Comparison of ENCODE assay signal across 5 fruit fly cellular contexts in genomic region chr3L:11205608-11206336, dm6.
TF ChIP-seq lines count a peak whose summit lies in the region.

Plod (minus strand) TSS chr3L:11206016.

- no peak for TF ChIP-seq CTCF in whole organism, embryonic (GFP tag; optimal IDR thresholded peaks at IDR 0.05; lab: Kevin White, UChicago)

TF ChIP-seq in whole organism, adult, 20 proteins besides CTCF, POLR2A, EP300 and RAD21 (continues in another document):
- TF ChIP-seq cic (GFP tag; optimal IDR thresholded peaks at IDR 0.05; lab: Kevin White, UChicago) = no peak
- no peak for TF ChIP-seq CG33017 (tag; optimal IDR thresholded peaks at IDR 0.05; lab: Kevin White, UChicago)
- no peak for TF ChIP-seq Clk (GFP tag; optimal IDR thresholded peaks at IDR 0.05; lab: Kevin White, UChicago)
- TF ChIP-seq ovo (GFP tag; optimal IDR thresholded peaks at IDR 0.05; lab: Kevin White, UChicago) = peak; percentile 58
- TF ChIP-seq tj (GFP tag; optimal IDR thresholded peaks at IDR 0.05; lab: Kevin White, UChicago) = peak; percentile 38
- no peak for TF ChIP-seq CG5204 (GFP tag; optimal IDR thresholded peaks at IDR 0.05; lab: Kevin White, UChicago)
- no peak for TF ChIP-seq kay (GFP tag; lab: Kevin White, UChicago; ENCODE audit: borderline replicate concordance)
- no peak for TF ChIP-seq CG1620 (GFP tag; optimal IDR thresholded peaks at IDR 0.05; lab: Kevin White, UChicago)
- TF ChIP-seq Crg-1 (GFP tag; optimal IDR thresholded peaks at IDR 0.05; lab: Kevin White, UChicago) = no peak
- peak; percentile 30 for TF ChIP-seq CG11617 (GFP tag; optimal IDR thresholded peaks at IDR 0.05; lab: Kevin White, UChicago)
- no peak for TF ChIP-seq CG7045 (GFP tag; optimal IDR thresholded peaks at IDR 0.05; lab: Kevin White, UChicago)
- peak; percentile 49 for TF ChIP-seq CG7101 (tag; optimal IDR thresholded peaks at IDR 0.05; lab: Kevin White, UChicago)
- TF ChIP-seq CG14711 (tag; optimal IDR thresholded peaks at IDR 0.05; lab: Kevin White, UChicago) = no peak
- no peak for TF ChIP-seq cnc (optimal IDR thresholded peaks at IDR 0.05; lab: Kevin White, UChicago)
- no peak for TF ChIP-seq Hr96 (GFP tag; optimal IDR thresholded peaks at IDR 0.05; lab: Kevin White, UChicago)
- TF ChIP-seq bab1 (GFP tag; optimal IDR thresholded peaks at IDR 0.05; lab: Kevin White, UChicago) = no peak
- TF ChIP-seq toe (GFP tag; optimal IDR thresholded peaks at IDR 0.05; lab: Kevin White, UChicago) = no peak
- no peak for TF ChIP-seq pad (GFP tag; optimal IDR thresholded peaks at IDR 0.05; lab: Kevin White, UChicago)
- TF ChIP-seq Mnt (GFP tag; optimal IDR thresholded peaks at IDR 0.05; lab: Kevin White, UChicago) = peak; percentile 55

TF ChIP-seq in whole organism, embryonic, 481 proteins besides CTCF, POLR2A, EP300 and RAD21 (continues in another document):
- TF ChIP-seq Rx (GFP tag; IDR thresholded peaks at IDR 0.05; lab: Robert Waterston, UW) = no peak
- TF ChIP-seq so (GFP tag; IDR thresholded peaks at IDR 0.05; lab: Robert Waterston, UW) = no peak
- peak; percentile 39 for TF ChIP-seq Ssrp (tag; optimal IDR thresholded peaks at IDR 0.05; lab: Kevin White, UChicago)
- TF ChIP-seq exex (tag; optimal IDR thresholded peaks at IDR 0.05; lab: Kevin White, UChicago) = no peak
- peak; percentile 57 for TF ChIP-seq CG10366 (GFP tag; IDR thresholded peaks at IDR 0.05; lab: Robert Waterston, UW)
- peak; percentile 38 for TF ChIP-seq pho (GFP tag; optimal IDR thresholded peaks at IDR 0.05; lab: Kevin White, UChicago)
- peak; percentile 43 for TF ChIP-seq CG18599 (GFP tag; optimal IDR thresholded peaks at IDR 0.05; lab: Kevin White, UChicago)
- TF ChIP-seq CG1792 (GFP tag; optimal IDR thresholded peaks at IDR 0.05; lab: Kevin White, UChicago) = no peak
- no peak; the same call in 2 of the 3 replicates for TF ChIP-seq hb (GFP tag; IDR thresholded peaks at IDR 0.05; lab: Robert Waterston, UW; ENCODE audit: partially characterized antibody)
- TF ChIP-seq maf-S (GFP tag; optimal IDR thresholded peaks at IDR 0.05; lab: Kevin White, UChicago) = no peak
- peak; percentile 48 for TF ChIP-seq CG18262 (tag; optimal IDR thresholded peaks at IDR 0.05; lab: Kevin White, UChicago)
- no peak for TF ChIP-seq ara (GFP tag; IDR thresholded peaks at IDR 0.05; lab: Robert Waterston, UW)
- peak; percentile 17 for TF ChIP-seq HLHmδ (GFP tag; optimal IDR thresholded peaks at IDR 0.05; lab: Kevin White, UChicago)
- peak; percentile 32 for TF ChIP-seq CG1647 (GFP tag; optimal IDR thresholded peaks at IDR 0.05; lab: Kevin White, UChicago)
- 0 out of 3 replicates have a peak, but pooled peaks have one; percentile 14 for TF ChIP-seq sr (GFP tag; IDR thresholded peaks at IDR 0.05; lab: Robert Waterston, UW)
- TF ChIP-seq Dref (GFP tag; IDR thresholded peaks at IDR 0.05; lab: Robert Waterston, UW) = no peak; the same call in 1 of the 2 replicates
- no peak for TF ChIP-seq CG7372 (GFP tag; IDR thresholded peaks at IDR 0.05; lab: Robert Waterston, UW)
- peak; percentile 33 for TF ChIP-seq odd (GFP tag; optimal IDR thresholded peaks at IDR 0.05; lab: Kevin White, UChicago)

TF ChIP-seq in whole organism, prepupa, 60 proteins besides CTCF, POLR2A, EP300 and RAD21 (continues in another document):
- TF ChIP-seq acj6 (GFP tag; optimal IDR thresholded peaks at IDR 0.05; lab: Kevin White, UChicago) (peak; percentile 7), Eip93F (GFP tag; optimal IDR thresholded peaks at IDR 0.05; lab: Kevin White, UChicago) (peak; percentile 36), CG32006 (GFP tag; optimal IDR thresholded peaks at IDR 0.05; lab: Kevin White, UChicago) (no peak), lz (GFP tag; optimal IDR thresholded peaks at IDR 0.05; lab: Kevin White, UChicago) (peak; percentile 47), Smox (GFP tag; optimal IDR thresholded peaks at IDR 0.05; lab: Kevin White, UChicago) (no peak), Sox14 (GFP tag; optimal IDR thresholded peaks at IDR 0.05; lab: Kevin White, UChicago) (peak; percentile 31), Ets21C (GFP tag; optimal IDR thresholded peaks at IDR 0.05; lab: Kevin White, UChicago) (no peak), CG15336 (GFP tag; IDR thresholded peaks at IDR 0.05; lab: Robert Waterston, UW) (peak; percentile 30; the same call in 1 of the 2 replicates), vri (GFP tag; optimal IDR thresholded peaks at IDR 0.05; lab: Kevin White, UChicago) (no peak), CG3032 (tag; optimal IDR thresholded peaks at IDR 0.05; lab: Kevin White, UChicago) (no peak), CG34406 (GFP tag; optimal IDR thresholded peaks at IDR 0.05; lab: Kevin White, UChicago) (peak; percentile 19), CG3919 (GFP tag; optimal IDR thresholded peaks at IDR 0.05; lab: Kevin White, UChicago) (peak; percentile 28), CG6163 (GFP tag; IDR thresholded peaks at IDR 0.05; lab: Robert Waterston, UW) (peak; percentile 55; the same call in 2 of the 3 replicates), CG8119 (GFP tag; IDR thresholded peaks at IDR 0.05; lab: Robert Waterston, UW) (peak; percentile 37), Eip78C (GFP tag; lab: Kevin White, UChicago) (peak; percentile 67), CG6854 (GFP tag; optimal IDR thresholded peaks at IDR 0.05; lab: Kevin White, UChicago) (peak; percentile 56), Hr39 (GFP tag; optimal IDR thresholded peaks at IDR 0.05; lab: Kevin White, UChicago) (no peak), net (GFP tag; optimal IDR thresholded peaks at IDR 0.05; lab: Kevin White, UChicago) (no peak), OdsH (GFP tag; optimal IDR thresholded peaks at IDR 0.05; lab: Kevin White, UChicago) (no peak), CG31627 (GFP tag; optimal IDR thresholded peaks at IDR 0.05; lab: Kevin White, UChicago) (peak; percentile 19)

TF ChIP-seq in whole organism, pupa, 21 proteins besides CTCF, POLR2A, EP300 and RAD21:
- peak; percentile 31; the same call in 1 of the 2 replicates for TF ChIP-seq Ets98B (GFP tag; IDR thresholded peaks at IDR 0.05; lab: Robert Waterston, UW)
- TF ChIP-seq CG8301 (tag; optimal IDR thresholded peaks at IDR 0.05; lab: Kevin White, UChicago) = no peak
- peak; percentile 54 for TF ChIP-seq D1 (tag; optimal IDR thresholded peaks at IDR 0.05; lab: Kevin White, UChicago)
- TF ChIP-seq CG15710 (tag; optimal IDR thresholded peaks at IDR 0.05; lab: Kevin White, UChicago) = peak; percentile 13
- TF ChIP-seq CG4496 (GFP tag; IDR thresholded peaks at IDR 0.05; lab: Robert Waterston, UW) = peak; percentile 50; the same call in 1 of the 3 replicates
- no peak for TF ChIP-seq fd96Ca (GFP tag; IDR thresholded peaks at IDR 0.05; lab: Robert Waterston, UW)
- TF ChIP-seq CG12605 (GFP tag; IDR thresholded peaks at IDR 0.05; lab: Robert Waterston, UW) = peak; percentile 61; the same call in 1 of the 2 replicates

TF ChIP-seq in whole organism, wandering third instar larva, 38 proteins besides CTCF, POLR2A, EP300 and RAD21:
- TF ChIP-seq sage (GFP tag; optimal IDR thresholded peaks at IDR 0.05; lab: Kevin White, UChicago) (no peak), dsf (GFP tag; optimal IDR thresholded peaks at IDR 0.05; lab: Kevin White, UChicago; ENCODE audit: borderline replicate concordance) (no peak), foxo (GFP tag; optimal IDR thresholded peaks at IDR 0.05; lab: Kevin White, UChicago) (peak in 1 of 2 experiments; percentile 22), N (GFP tag; optimal IDR thresholded peaks at IDR 0.05; lab: Kevin White, UChicago) (peak; percentile 93), rgr (GFP tag; optimal IDR thresholded peaks at IDR 0.05; lab: Kevin White, UChicago) (no peak), Rel (GFP tag; optimal IDR thresholded peaks at IDR 0.05; lab: Kevin White, UChicago) (no peak), Rel (tag; optimal IDR thresholded peaks at IDR 0.05; lab: Kevin White, UChicago) (peak; percentile 96), Dfd (GFP tag; optimal IDR thresholded peaks at IDR 0.05; lab: Kevin White, UChicago) (no peak), ey (GFP tag; optimal IDR thresholded peaks at IDR 0.05; lab: Kevin White, UChicago) (no peak), dmrt93B (GFP tag; optimal IDR thresholded peaks at IDR 0.05; lab: Kevin White, UChicago) (no peak), Hr78 (GFP tag; optimal IDR thresholded peaks at IDR 0.05; lab: Kevin White, UChicago) (peak; percentile 44), CG9705 (GFP tag; optimal IDR thresholded peaks at IDR 0.05; lab: Kevin White, UChicago) (no peak), CrebA (GFP tag; optimal IDR thresholded peaks at IDR 0.05; lab: Kevin White, UChicago; ENCODE audit: borderline replicate concordance) (no peak), Mio (GFP tag; optimal IDR thresholded peaks at IDR 0.05; lab: Kevin White, UChicago) (no peak), OdsH (GFP tag; optimal IDR thresholded peaks at IDR 0.05; lab: Kevin White, UChicago) (no peak), Sp1 (GFP tag; optimal IDR thresholded peaks at IDR 0.05; lab: Kevin White, UChicago) (peak; percentile 15), br (GFP tag; optimal IDR thresholded peaks at IDR 0.05; lab: Kevin White, UChicago) (no peak), pan (optimal IDR thresholded peaks at IDR 0.05; lab: Kevin White, UChicago) (no peak), Vsx2 (GFP tag; optimal IDR thresholded peaks at IDR 0.05; lab: Kevin White, UChicago; ENCODE audit: partially characterized antibody) (no peak), Hr83 (GFP tag; optimal IDR thresholded peaks at IDR 0.05; lab: Kevin White, UChicago; ENCODE audit: poor library complexity, severe bottlenecking) (peak; percentile 21), jim (GFP tag; optimal IDR thresholded peaks at IDR 0.05; lab: Kevin White, UChicago) (no peak), tai (GFP tag; optimal IDR thresholded peaks at IDR 0.05; lab: Kevin White, UChicago) (no peak), Dif (GFP tag; optimal IDR thresholded peaks at IDR 0.05; lab: Kevin White, UChicago; ENCODE audit: partially characterized antibody) (peak; percentile 35), h (GFP tag; optimal IDR thresholded peaks at IDR 0.05; lab: Kevin White, UChicago) (peak; percentile 39), dl (GFP tag; optimal IDR thresholded peaks at IDR 0.05; lab: Kevin White, UChicago; ENCODE audit: insufficient read depth in 1 of 2, partially characterized antibody in 2 of 2) (no peak), Jra (GFP tag; optimal IDR thresholded peaks at IDR 0.05; lab: Kevin White, UChicago) (no peak), Myc (optimal IDR thresholded peaks at IDR 0.05; lab: Kevin White, UChicago) (no peak), Abd-B (GFP tag; optimal IDR thresholded peaks at IDR 0.05; lab: Kevin White, UChicago) (no peak), fru (GFP tag; optimal IDR thresholded peaks at IDR 0.05; lab: Kevin White, UChicago) (no peak), sv (GFP tag; optimal IDR thresholded peaks at IDR 0.05; lab: Kevin White, UChicago) (peak; percentile 50), usp (GFP tag; optimal IDR thresholded peaks at IDR 0.05; lab: Kevin White, UChicago) (no peak), HLH106 (tag; optimal IDR thresholded peaks at IDR 0.05; lab: Kevin White, UChicago) (peak; percentile 24), Hnf4 (GFP tag; optimal IDR thresholded peaks at IDR 0.05; lab: Kevin White, UChicago) (peak; percentile 63), psq (GFP tag; optimal IDR thresholded peaks at IDR 0.05; lab: Kevin White, UChicago) (no peak), woc (GFP tag; optimal IDR thresholded peaks at IDR 0.05; lab: Kevin White, UChicago) (peak; percentile 60)
